Fruit fly (Drosophila melanogaster) whole organism, wandering third instar larva: Measurements from ENCODE around the gene ClpX.

Experiments used
- HLH106 ChIP-seq: fragments of 200-800 bp; optimal IDR thresholded peaks from 3 replicates; lab custom pipeline; 2019; ENCODE audit warnings: missing biosample characterization, mild to moderate bottlenecking, missing genetic modification characterization, moderate library complexity
- dmrt93B ChIP-seq: fragments of 200-800 bp; sonication (Bioruptor generic); optimal IDR thresholded peaks from 2 replicates; lab custom pipeline; 2018; ENCODE audit warnings: missing biosample characterization, mild to moderate bottlenecking, missing genetic modification characterization
- foxo ChIP-seq, 2 experiments: fragments of 200-800 bp; sonication (Bioruptor generic); optimal IDR thresholded peaks; 2 replicates in 1 of 2; 3 replicates in 1 of 2; lab custom pipeline; 2016 to 2017; ENCODE audit warnings: missing biosample characterization in 2 of 2, missing genetic modification characterization in 2 of 2

DNA sequence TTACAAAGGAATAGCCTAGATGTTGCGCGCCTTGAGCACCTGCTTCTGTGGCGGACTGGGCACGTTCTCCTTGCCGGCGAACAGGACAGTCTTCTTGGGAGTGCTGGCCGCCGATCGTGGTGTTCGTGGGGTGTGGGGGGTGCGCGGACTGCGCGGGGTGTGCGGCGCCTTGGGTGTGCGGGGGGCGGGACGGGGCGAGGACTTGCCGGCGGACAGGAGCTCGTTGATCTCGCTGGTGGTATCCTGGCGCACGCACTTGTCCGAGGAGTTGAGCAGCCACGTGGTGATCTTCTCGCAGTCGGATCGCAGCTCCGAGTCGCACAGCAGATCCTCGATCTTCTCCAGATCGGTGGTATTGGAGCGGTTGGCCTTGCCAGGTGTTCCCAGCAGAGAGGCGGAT, 28.7 kb upstream of the ClpX start:
- no peak for TF ChIP-seq HLH106 (tag; lab: Kevin White, UChicago)
- TF ChIP-seq dmrt93B (GFP tag; lab: Kevin White, UChicago), result no peak
- no peak for TF ChIP-seq foxo (GFP tag; optimal IDR thresholded peaks at IDR 0.05; lab: Kevin White, UChicago)
